Fruit fly (Drosophila melanogaster): ENCODE results near the gene Muc14A.

dm6 chrX:16063414-16063938 is 54.6 kb downstream of the Muc14A start, which contains the start of gene dpr18:
- TF ChIP-seq Hr83 (GFP tag; optimal IDR thresholded peaks at IDR 0.05; ENCODE audit: poor library complexity, severe bottlenecking) (no peak), Dif (GFP tag; optimal IDR thresholded peaks at IDR 0.05; ENCODE audit: partially characterized antibody) (no peak), Sp1 (GFP tag; optimal IDR thresholded peaks at IDR 0.05) (no peak), Abd-B (GFP tag; optimal IDR thresholded peaks at IDR 0.05) (no peak), usp (GFP tag; optimal IDR thresholded peaks at IDR 0.05) (no peak), Mio (GFP tag; optimal IDR thresholded peaks at IDR 0.05) (no peak), Hr78 (GFP tag; optimal IDR thresholded peaks at IDR 0.05) (no peak), br (GFP tag; optimal IDR thresholded peaks at IDR 0.05) (no peak), OdsH (GFP tag; optimal IDR thresholded peaks at IDR 0.05) (no peak), CG32264 (GFP tag; optimal IDR thresholded peaks at IDR 0.05) (no peak), CrebA (GFP tag; optimal IDR thresholded peaks at IDR 0.05; ENCODE audit: borderline replicate concordance) (no peak)
